Worm (Caenorhabditis elegans): ENCODE measurements around the gene gnrr-2.
A peak's percentile ranks its signal among the peaks of the same experiment; 100 is the strongest.

Gene gnrr-2

ce11 chrV:14422317-14422716 lies 13.4 kb downstream of the gnrr-2 start, which contains the start of gene pas-1:
pas-1 (minus strand) TSS chrV:14422618.
- TF ChIP-seq nhr-76 (tag; optimal IDR thresholded peaks at IDR 0.05) (no peak), snpc-4 (tag; optimal IDR thresholded peaks at IDR 0.05) (no peak), drap-1 (GFP tag; optimal IDR thresholded peaks at IDR 0.05) (no peak), bed-3 (GFP tag; optimal IDR thresholded peaks at IDR 0.05) (no peak), blmp-1 (tag; optimal IDR thresholded peaks at IDR 0.05) (no peak), lin-32 (GFP tag; optimal IDR thresholded peaks at IDR 0.05) (no peak), sptf-1 (tag; optimal IDR thresholded peaks at IDR 0.05) (no peak), unc-120 (tag; optimal IDR thresholded peaks at IDR 0.05; ENCODE audit: poor library complexity, severe bottlenecking) (no peak), nhr-12 (tag; optimal IDR thresholded peaks at IDR 0.05) (no peak), nhr-237 (tag; optimal IDR thresholded peaks at IDR 0.05) (no peak), lin-13 (tag; optimal IDR thresholded peaks at IDR 0.05) (no peak), mab-5 (tag; optimal IDR thresholded peaks at IDR 0.05) (no peak), pha-4 (tag; optimal IDR thresholded peaks at IDR 0.05) (no peak)

- no peak for TF ChIP-seq elt-3 (tag; optimal IDR thresholded peaks at IDR 0.05)
- no peak for TF ChIP-seq ham-2 (GFP tag; optimal IDR thresholded peaks at IDR 0.05)
- TF ChIP-seq tbx-8 (GFP tag; optimal IDR thresholded peaks at IDR 0.05), result no peak
- TF ChIP-seq ceh-39 (tag; optimal IDR thresholded peaks at IDR 0.05), result no peak
- peak; percentile 21 for TF ChIP-seq mep-1 (tag; optimal IDR thresholded peaks at IDR 0.05)
- TF ChIP-seq elt-1 (tag; optimal IDR thresholded peaks at IDR 0.05; ENCODE audit: borderline replicate concordance, insufficient read depth), result no peak
- no peak for TF ChIP-seq ceh-43 (GFP tag; optimal IDR thresholded peaks at IDR 0.05)
- TF ChIP-seq cnd-1 (tag; optimal IDR thresholded peaks at IDR 0.05), result no peak
- no peak for TF ChIP-seq bed-3 (GFP tag; optimal IDR thresholded peaks at IDR 0.05)
- peak; percentile 16 for TF ChIP-seq nhr-237 (tag; optimal IDR thresholded peaks at IDR 0.05)
- no peak for TF ChIP-seq pha-4 (tag; optimal IDR thresholded peaks at IDR 0.05)
- no peak for TF ChIP-seq snpc-4 (tag; optimal IDR thresholded peaks at IDR 0.05)
- peak; percentile 41 for TF ChIP-seq ces-1 (GFP tag; optimal IDR thresholded peaks at IDR 0.05)
- TF ChIP-seq M03D4.4 (tag; optimal IDR thresholded peaks at IDR 0.05), result no peak
- TF ChIP-seq lin-32 (GFP tag; optimal IDR thresholded peaks at IDR 0.05), result no peak
- no peak for TF ChIP-seq nhr-2 (tag; optimal IDR thresholded peaks at IDR 0.05)
- no peak for TF ChIP-seq ztf-11 (tag; optimal IDR thresholded peaks at IDR 0.05)
- no peak for TF ChIP-seq lin-13 (tag; optimal IDR thresholded peaks at IDR 0.05)
- no peak for TF ChIP-seq unc-120 (tag; optimal IDR thresholded peaks at IDR 0.05; ENCODE audit: poor library complexity, severe bottlenecking)
- no peak for TF ChIP-seq sem-2 (GFP tag; optimal IDR thresholded peaks at IDR 0.05)
- TF ChIP-seq blmp-1 (tag; optimal IDR thresholded peaks at IDR 0.05), result no peak
- TF ChIP-seq drap-1 (GFP tag; optimal IDR thresholded peaks at IDR 0.05), result peak; percentile 69
- TF ChIP-seq nhr-12 (tag; optimal IDR thresholded peaks at IDR 0.05), result no peak
- no peak for TF ChIP-seq ceh-83 (GFP tag; optimal IDR thresholded peaks at IDR 0.05)
Observed at ce11 chrV:14423268-14423667, 14.4 kb downstream of the gnrr-2 start, which contains the start of gene rpoa-12. rpoa-12 (minus strand) TSS chrV:14423304.

- TF ChIP-seq tbx-8 (GFP tag; optimal IDR thresholded peaks at IDR 0.05), result no peak
- TF ChIP-seq M03D4.4 (tag; optimal IDR thresholded peaks at IDR 0.05), result peak; percentile 46
- peak; percentile 54 for TF ChIP-seq drap-1 (GFP tag; optimal IDR thresholded peaks at IDR 0.05)
- no peak for TF ChIP-seq ceh-43 (GFP tag; optimal IDR thresholded peaks at IDR 0.05)
- TF ChIP-seq lin-32 (GFP tag; optimal IDR thresholded peaks at IDR 0.05), result no peak
- TF ChIP-seq zip-8 (tag; optimal IDR thresholded peaks at IDR 0.05), result no peak
- no peak for TF ChIP-seq nhr-237 (tag; optimal IDR thresholded peaks at IDR 0.05)
- TF ChIP-seq ztf-11 (tag; optimal IDR thresholded peaks at IDR 0.05), result no peak
- peak; percentile 12 for TF ChIP-seq hlh-1 (tag; optimal IDR thresholded peaks at IDR 0.05)
- TF ChIP-seq bed-3 (GFP tag; optimal IDR thresholded peaks at IDR 0.05), result no peak
- no peak for TF ChIP-seq nhr-28 (tag; optimal IDR thresholded peaks at IDR 0.05)
- TF ChIP-seq ham-2 (GFP tag; optimal IDR thresholded peaks at IDR 0.05), result no peak
- no peak for TF ChIP-seq unc-62 (GFP tag; optimal IDR thresholded peaks at IDR 0.05)
- no peak for TF ChIP-seq nhr-76 (tag; optimal IDR thresholded peaks at IDR 0.05)
- TF ChIP-seq lsy-2 (tag; optimal IDR thresholded peaks at IDR 0.05), result peak; percentile 18
- TF ChIP-seq flh-1 (GFP tag; optimal IDR thresholded peaks at IDR 0.05), result no peak
- TF ChIP-seq mls-2 (tag; optimal IDR thresholded peaks at IDR 0.05), result no peak
- no peak for TF ChIP-seq unc-39 (tag; optimal IDR thresholded peaks at IDR 0.05)
- TF ChIP-seq blmp-1 (tag; optimal IDR thresholded peaks at IDR 0.05), result no peak
- no peak for TF ChIP-seq ceh-39 (tag; optimal IDR thresholded peaks at IDR 0.05)
- no peak for TF ChIP-seq elt-3 (tag; optimal IDR thresholded peaks at IDR 0.05)
- TF ChIP-seq snpc-4 (tag; optimal IDR thresholded peaks at IDR 0.05), result no peak
- TF ChIP-seq mab-5 (tag; optimal IDR thresholded peaks at IDR 0.05), result no peak
- peak; percentile 12 for TF ChIP-seq nhr-2 (tag; optimal IDR thresholded peaks at IDR 0.05)
- no peak for TF ChIP-seq unc-120 (tag; optimal IDR thresholded peaks at IDR 0.05; ENCODE audit: poor library complexity, severe bottlenecking)
- no peak for TF ChIP-seq elt-1 (tag; optimal IDR thresholded peaks at IDR 0.05; ENCODE audit: borderline replicate concordance, insufficient read depth)
- TF ChIP-seq cnd-1 (tag; optimal IDR thresholded peaks at IDR 0.05), result no peak
- no peak for TF ChIP-seq ces-1 (GFP tag; optimal IDR thresholded peaks at IDR 0.05)
- no peak for TF ChIP-seq sem-2 (GFP tag; optimal IDR thresholded peaks at IDR 0.05)
- no peak for TF ChIP-seq ceh-83 (GFP tag; optimal IDR thresholded peaks at IDR 0.05)
- TF ChIP-seq nhr-12 (tag; optimal IDR thresholded peaks at IDR 0.05), result no peak
- peak; percentile 36 for TF ChIP-seq sptf-1 (tag; optimal IDR thresholded peaks at IDR 0.05)
- TF ChIP-seq mep-1 (tag; optimal IDR thresholded peaks at IDR 0.05), result no peak
- no peak for TF ChIP-seq lin-13 (tag; optimal IDR thresholded peaks at IDR 0.05)
- no peak for TF ChIP-seq pha-4 (tag; optimal IDR thresholded peaks at IDR 0.05)
Observed at ce11 chrV:14424958-14425492, 16.2 kb downstream of the gnrr-2 start, which contains the start of gene rrsr-1. rrsr-1 (minus strand) TSS chrV:14425008.

Measured in whole organism, mixed stage, embryonic.